Fruit fly (Drosophila melanogaster) Kc167 (cell line): ENCODE data around the gene alpha-Est10.

Experiments
- Myc ChIP-seq: fragments of >200 bp; optimal IDR thresholded peaks from 2 replicates; lab custom pipeline; 2017; ENCODE audit warnings: missing external identifiers
- Sin3A ChIP-seq: fragments of >200 bp; optimal IDR thresholded peaks from 2 replicates; lab custom pipeline; 2018; ENCODE audit warnings: missing external identifiers
- h ChIP-seq: fragments of >200 bp; optimal IDR thresholded peaks from 3 replicates; lab custom pipeline; 2018; ENCODE audit warnings: missing external identifiers
- psq ChIP-seq: fragments of >200 bp; optimal IDR thresholded peaks from 2 replicates; lab custom pipeline; 2017; ENCODE audit warnings: missing external identifiers

- TF ChIP-seq Myc (lab: Kevin White, UChicago) (no peak), Sin3A (lab: Kevin White, UChicago) (no peak), psq (lab: Kevin White, UChicago) (no peak), h (no peak)
These were observed 28.8 kb upstream of the alpha-Est10 start for dm6 chr3R:7522266-7522955.
